Worm (Caenorhabditis elegans) whole organism, L2 larva: ENCODE data around the gene srh-39.
A peak's percentile ranks its signal among the peaks of the same experiment; 100 is the strongest.

ENCODE experiments used
- C34F6.9 ChIP-seq: fragments of 150-350 bp; optimal IDR thresholded peaks from 2 replicates; lab custom pipeline; 2014; ENCODE audit warnings: missing biosample characterization, missing genetic modification characterization
- F13H6.1 ChIP-seq: sonication (generic microtip); optimal IDR thresholded peaks from 2 replicates; lab custom pipeline; 2016; ENCODE audit warnings: missing genetic modification characterization, missing compliant biosample characterization
- R02D3.7 ChIP-seq: fragments of 150-350 bp; optimal IDR thresholded peaks from 2 replicates; lab custom pipeline; 2014; ENCODE audit warnings: missing biosample characterization, missing genetic modification characterization
- Y55F3AM.14 ChIP-seq: fragments of 200-800 bp; sonication (Bioruptor generic); optimal IDR thresholded peaks from 2 replicates; lab custom pipeline; 2018; ENCODE audit warnings: mild to moderate bottlenecking, missing genetic modification characterization, missing compliant biosample characterization
- ZK546.5 ChIP-seq: sonication (generic microtip); optimal IDR thresholded peaks from 2 replicates; lab custom pipeline; 2017; ENCODE audit warnings: missing biosample characterization, missing genetic modification characterization
- alr-1 ChIP-seq: fragments of 150-350 bp; optimal IDR thresholded peaks from 2 replicates; lab custom pipeline; 2014; ENCODE audit warnings: missing biosample characterization, missing genetic modification characterization
- ama-1 ChIP-seq: fragments of 150-350 bp; optimal IDR thresholded peaks from 2 replicates; lab custom pipeline; 2018; ENCODE audit warnings: inconsistent platforms
- blmp-1 ChIP-seq: sonication (generic microtip); optimal IDR thresholded peaks from 2 replicates; lab custom pipeline; 2017; ENCODE audit warnings: missing genetic modification characterization, mild to moderate bottlenecking, missing compliant biosample characterization, antibody characterized with exemption, moderate library complexity; ENCODE audit not compliant: insufficient read depth
- ceh-16 ChIP-seq: fragments of 150-350 bp; optimal IDR thresholded peaks from 2 replicates; lab custom pipeline; 2014; ENCODE audit warnings: missing biosample characterization, missing genetic modification characterization
- ceh-82 ChIP-seq: fragments of 150-350 bp; optimal IDR thresholded peaks from 2 replicates; lab custom pipeline; 2014; ENCODE audit warnings: missing biosample characterization, missing genetic modification characterization
- crh-2 ChIP-seq: sonication (generic microtip); optimal IDR thresholded peaks from 2 replicates; lab custom pipeline; 2017; ENCODE audit warnings: missing biosample characterization, missing genetic modification characterization
- egl-27 ChIP-seq: sonication (generic microtip); optimal IDR thresholded peaks from 3 replicates; lab custom pipeline; 2017; ENCODE audit warnings: missing biosample characterization, missing genetic modification reagents, missing genetic modification characterization
- elt-3 ChIP-seq: sonication (generic microtip); optimal IDR thresholded peaks from 2 replicates; lab custom pipeline; 2017; ENCODE audit warnings: missing biosample characterization, missing genetic modification characterization
- fos-1 ChIP-seq: fragments of 150-350 bp; optimal IDR thresholded peaks from 2 replicates; lab custom pipeline; 2014; ENCODE audit warnings: missing biosample characterization, missing genetic modification characterization
- gmeb-1 ChIP-seq: fragments of 150-350 bp; optimal IDR thresholded peaks from 2 replicates; lab custom pipeline; 2014; ENCODE audit warnings: missing biosample characterization, missing genetic modification characterization
- lin-11 ChIP-seq: fragments of 150-350 bp; sonication (generic microtip); optimal IDR thresholded peaks from 2 replicates; lab custom pipeline; 2014; ENCODE audit warnings: missing biosample characterization, missing genetic modification characterization, inconsistent platforms, mixed read lengths
- lin-13 ChIP-seq: fragments of 150-350 bp; optimal IDR thresholded peaks from 2 replicates; lab custom pipeline; 2014; ENCODE audit warnings: missing biosample characterization, missing genetic modification reagents, missing genetic modification characterization
- lin-39 ChIP-seq: fragments of 150-350 bp; optimal IDR thresholded peaks from 2 replicates; lab custom pipeline; 2014; ENCODE audit warnings: missing biosample characterization, missing genetic modification reagents, missing genetic modification characterization
- lsy-2 ChIP-seq, 2 experiments: fragments of 150-350 bp in 1 of 2; sonication (generic microtip) in 1 of 2; optimal IDR thresholded peaks; 2 replicates each; lab custom pipeline; 2014 to 2017; ENCODE audit warnings: missing biosample characterization in 2 of 2, missing genetic modification characterization in 2 of 2
- nhr-10 ChIP-seq: sonication (generic microtip); optimal IDR thresholded peaks from 2 replicates; lab custom pipeline; 2017; ENCODE audit warnings: missing biosample characterization, missing genetic modification characterization
- nhr-129 ChIP-seq: fragments of 150-350 bp; optimal IDR thresholded peaks from 2 replicates; lab custom pipeline; 2014; ENCODE audit warnings: missing biosample characterization, missing genetic modification characterization
- nhr-21 ChIP-seq: fragments of 150-350 bp; optimal IDR thresholded peaks from 2 replicates; lab custom pipeline; 2014; ENCODE audit warnings: missing biosample characterization, missing genetic modification characterization
- nhr-25 ChIP-seq: fragments of 150-350 bp; sonication (generic microtip); optimal IDR thresholded peaks from 3 replicates; lab custom pipeline; 2014; ENCODE audit warnings: missing biosample characterization, missing genetic modification characterization
- nhr-6 ChIP-seq: fragments of 150-350 bp; optimal IDR thresholded peaks from 2 replicates; lab custom pipeline; 2014; ENCODE audit warnings: missing biosample characterization, missing genetic modification characterization
- nhr-77 ChIP-seq: fragments of 150-350 bp; optimal IDR thresholded peaks from 2 replicates; lab custom pipeline; 2014; ENCODE audit warnings: missing biosample characterization, missing genetic modification characterization
- sem-4 ChIP-seq: fragments of 150-350 bp; optimal IDR thresholded peaks from 2 replicates; lab custom pipeline; 2014; ENCODE audit warnings: missing biosample characterization, missing genetic modification reagents, missing genetic modification characterization
- sma-3 ChIP-seq: sonication (generic microtip); optimal IDR thresholded peaks from 2 replicates; lab custom pipeline; 2016; ENCODE audit warnings: missing genetic modification reagents, missing genetic modification characterization, missing compliant biosample characterization
- sma-9 ChIP-seq, 2 experiments: fragments of 150-350 bp in 1 of 2; sonication (generic microtip) in 1 of 2; optimal IDR thresholded peaks; 2 replicates each; lab custom pipeline; 2014 to 2016; ENCODE audit warnings: missing genetic modification characterization in 2 of 2, mild to moderate bottlenecking in 1 of 2, missing biosample characterization in 1 of 2, missing compliant biosample characterization in 1 of 2, missing genetic modification reagents in 1 of 2, moderate library complexity in 1 of 2
- unc-39 ChIP-seq: fragments of 150-350 bp; optimal IDR thresholded peaks from 2 replicates; lab custom pipeline; 2014; ENCODE audit warnings: missing biosample characterization, missing genetic modification characterization
- unc-55 ChIP-seq: fragments of 150-350 bp; sonication (generic microtip); optimal IDR thresholded peaks from 3 replicates; lab custom pipeline; 2014; ENCODE audit warnings: missing biosample characterization, missing genetic modification reagents, missing genetic modification characterization
- ztf-11 ChIP-seq: sonication (generic microtip); optimal IDR thresholded peaks from 2 replicates; lab custom pipeline; 2017; ENCODE audit warnings: missing biosample characterization, missing genetic modification characterization

srh-39 gene

ce11 chrII:7722784-7723183, 42.6 kb downstream of the srh-39 start:
- TF ChIP-seq nhr-129 (tag; lab: Kevin White, UChicago), result peak; percentile 62
- no peak for TF ChIP-seq sem-4 (tag; lab: Kevin White, UChicago)
- TF ChIP-seq F13H6.1 (tag; lab: Kevin White, UChicago), result peak; percentile 77
- TF ChIP-seq C34F6.9 (tag; lab: Kevin White, UChicago), result peak; percentile 10
- TF ChIP-seq sma-9 (GFP tag; optimal IDR thresholded peaks at IDR 0.05; lab: Kevin White, UChicago), result peak; percentile 0
- no peak for TF ChIP-seq sma-9 (tag; optimal IDR thresholded peaks at IDR 0.05; lab: Kevin White, UChicago)

- TF ChIP-seq C34F6.9 (tag; lab: Kevin White, UChicago) (no peak), nhr-129 (tag; lab: Kevin White, UChicago) (peak; percentile 29)
Observed at ce11 chrII:7720479-7720878, 44.9 kb downstream of the srh-39 start.

- TF ChIP-seq nhr-10 (no peak), nhr-6 (no peak), nhr-129 (tag; lab: Kevin White, UChicago) (no peak), sma-3 (GFP tag; lab: Kevin White, UChicago) (no peak), elt-3 (tag; lab: Kevin White, UChicago) (no peak), ama-1 (lab: Kevin White, UChicago) (no peak), lin-11 (tag; lab: Kevin White, UChicago) (no peak), ztf-11 (tag; lab: Kevin White, UChicago) (no peak), egl-27 (tag; lab: Kevin White, UChicago) (no peak), nhr-77 (tag; lab: Kevin White, UChicago) (no peak), gmeb-1 (tag; lab: Kevin White, UChicago) (no peak), unc-39 (tag; lab: Kevin White, UChicago) (no peak), lsy-2 (tag; optimal IDR thresholded peaks at IDR 0.05; lab: Kevin White, UChicago) (no peak)
- TF ChIP-seq, all 48 proteins: peak for 0
Observed at ce11 chrII:7719039-7719438, 46.3 kb downstream of the srh-39 start.

ce11 chrII:7718491-7718890, 46.9 kb downstream of the srh-39 start, which contains the start of gene cpna-5:
TSS of gene cpna-5 (minus strand) at chrII:7718591.
- TF ChIP-seq unc-55, result no peak
- TF ChIP-seq alr-1 (tag; lab: Kevin White, UChicago), result no peak
- no peak for TF ChIP-seq nhr-21 (tag; lab: Kevin White, UChicago)
- TF ChIP-seq fos-1 (tag; lab: Kevin White, UChicago), result no peak
- TF ChIP-seq ama-1 (lab: Kevin White, UChicago), result no peak
- TF ChIP-seq nhr-10, result no peak
- TF ChIP-seq nhr-6, result no peak
- TF ChIP-seq, all 48 proteins: peak for 0

ce11 chrII:7716112-7716511, 49.2 kb downstream of the srh-39 start:
- no peak for TF ChIP-seq lin-13 (GFP tag; lab: Kevin White, UChicago)
- peak; percentile 6 for TF ChIP-seq C34F6.9 (tag; lab: Kevin White, UChicago)
- TF ChIP-seq ceh-82 (tag; lab: Kevin White, UChicago), result no peak
- TF ChIP-seq ceh-16, result no peak
- no peak for TF ChIP-seq ZK546.5 (tag; lab: Kevin White, UChicago)
- TF ChIP-seq lsy-2 (tag; optimal IDR thresholded peaks at IDR 0.05; lab: Kevin White, UChicago), result peak in 1 of 2 experiments; percentile 15
- no peak for TF ChIP-seq crh-2
- TF ChIP-seq fos-1 (tag; lab: Kevin White, UChicago), result no peak
- no peak for TF ChIP-seq lin-39
- TF ChIP-seq Y55F3AM.14 (GFP tag; lab: Kevin White, UChicago), result no peak
- TF ChIP-seq sma-9 (GFP tag; optimal IDR thresholded peaks at IDR 0.05; lab: Kevin White, UChicago), result peak; percentile 39
- no peak for TF ChIP-seq sma-9 (tag; optimal IDR thresholded peaks at IDR 0.05; lab: Kevin White, UChicago)
- no peak for TF ChIP-seq R02D3.7 (tag; lab: Kevin White, UChicago)
- TF ChIP-seq F13H6.1 (tag; lab: Kevin White, UChicago), result peak; percentile 36
- TF ChIP-seq nhr-10, result no peak
- TF ChIP-seq blmp-1 (tag; lab: Kevin White, UChicago), result no peak
- no peak for TF ChIP-seq nhr-25
- TF ChIP-seq ztf-11 (tag; lab: Kevin White, UChicago), result no peak
- TF ChIP-seq, all 48 proteins: peak for 4
